Worm (Caenorhabditis elegans): ENCODE results near the gene T08D10.3.

Gene T08D10.3

DNA sequence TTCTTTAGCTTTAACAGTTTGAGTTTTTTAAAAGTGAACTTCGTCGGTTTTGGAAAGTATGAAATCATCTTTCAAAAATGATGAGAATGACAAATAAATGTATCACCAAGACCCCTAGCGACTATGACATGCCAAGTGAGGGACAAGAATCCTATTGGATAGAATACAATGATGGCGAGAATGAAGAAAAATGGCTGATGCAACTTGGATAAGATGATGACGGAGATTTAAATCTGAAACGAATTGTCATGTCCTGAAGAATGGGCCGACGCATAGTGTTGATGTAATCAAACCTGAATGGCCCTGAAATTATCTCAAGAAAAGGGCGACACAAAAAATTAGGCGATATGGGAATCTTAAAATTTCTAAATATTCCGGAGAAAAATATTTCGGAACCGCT lies 8.4 kb downstream of the T08D10.3 start:
- no peak for TF ChIP-seq W03F9.2 (tag; optimal IDR thresholded peaks at IDR 0.05)
- no peak for TF ChIP-seq dao-5 (tag; optimal IDR thresholded peaks at IDR 0.05)
- no peak for TF ChIP-seq him-1 (tag; optimal IDR thresholded peaks at IDR 0.05)

DNA sequence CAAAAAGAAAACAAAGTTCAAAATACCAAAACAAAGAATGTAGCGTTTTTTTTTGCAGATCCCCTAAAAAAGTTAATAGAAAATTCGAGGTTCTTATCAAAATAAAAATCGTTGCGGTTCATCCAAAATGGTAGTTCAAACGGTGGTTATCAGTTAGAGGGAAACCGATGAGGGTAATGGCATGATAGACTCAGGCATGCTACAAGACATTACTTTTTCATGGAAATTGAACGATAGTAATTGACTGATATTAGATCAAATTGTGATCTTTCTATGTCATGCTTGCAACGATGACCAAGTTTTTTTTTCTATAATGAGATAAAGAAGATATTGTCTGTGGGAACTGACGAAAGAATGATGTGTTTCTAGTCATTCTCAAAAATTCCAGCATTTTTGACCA lies 9.3 kb downstream of the T08D10.3 start:
- TF ChIP-seq W03F9.2 (tag; optimal IDR thresholded peaks at IDR 0.05), result no peak
- TF ChIP-seq him-1 (tag; optimal IDR thresholded peaks at IDR 0.05), result no peak
- no peak for TF ChIP-seq dao-5 (tag; optimal IDR thresholded peaks at IDR 0.05)

DNA sequence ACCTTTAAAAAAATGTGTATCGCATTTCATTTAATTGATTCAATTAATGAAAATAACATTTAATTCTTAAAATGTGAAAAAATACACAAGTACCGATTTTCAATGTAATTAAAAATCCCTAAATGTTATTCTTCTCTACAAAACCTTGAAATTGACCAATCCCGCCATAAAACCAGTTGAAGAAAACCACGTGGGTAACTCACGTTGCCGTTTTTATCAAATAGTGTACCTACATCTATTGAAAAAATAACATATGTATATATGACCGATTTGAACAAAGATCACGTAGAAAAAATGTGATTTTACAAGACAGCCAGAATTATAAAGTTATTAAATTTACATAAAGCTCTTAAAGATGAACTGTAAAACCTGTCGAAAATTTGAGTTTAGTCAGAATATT lies 9.9 kb downstream of the T08D10.3 start:
- TF ChIP-seq him-1 (tag; optimal IDR thresholded peaks at IDR 0.05) (no peak), dao-5 (tag; optimal IDR thresholded peaks at IDR 0.05) (no peak), W03F9.2 (tag; optimal IDR thresholded peaks at IDR 0.05) (no peak)

DNA sequence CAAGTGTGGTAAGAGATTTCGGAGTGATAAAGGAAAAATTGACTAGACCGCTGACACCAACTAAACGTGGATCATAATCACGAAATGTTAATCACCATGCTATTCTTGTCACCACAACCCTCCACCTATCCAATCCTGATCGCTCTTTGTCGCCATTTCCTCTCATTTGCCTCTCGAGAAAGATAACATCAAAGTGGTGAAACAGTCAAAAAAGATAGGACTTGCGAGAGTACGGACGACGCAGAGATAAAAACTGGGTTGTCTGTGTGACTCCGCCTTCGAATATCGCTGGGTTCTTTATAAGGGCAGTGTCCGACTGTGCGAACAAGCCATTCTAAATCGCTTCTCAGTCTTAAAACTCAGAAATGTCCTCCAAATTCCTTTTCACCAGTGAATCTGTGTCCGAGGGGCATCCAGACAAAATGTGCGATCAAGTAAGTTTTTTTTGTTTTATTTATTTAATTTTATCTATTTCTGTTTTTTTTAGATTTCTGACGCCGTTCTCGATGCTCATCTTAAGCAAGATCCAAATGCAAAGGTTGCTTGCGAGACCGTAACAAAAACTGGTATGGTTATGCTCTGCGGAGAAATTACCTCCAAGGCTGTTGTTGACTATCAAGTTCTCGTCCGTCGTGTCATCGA lies 10.6 kb downstream of the T08D10.3 start, which contains the start of gene sams-1:
Gene sams-1, plus strand, starts transcription at position 300 of the 642 bp plus-strand sequence.
- TF ChIP-seq W03F9.2 (tag; optimal IDR thresholded peaks at IDR 0.05), result no peak
- TF ChIP-seq him-1 (tag; optimal IDR thresholded peaks at IDR 0.05), result no peak
- TF ChIP-seq dao-5 (tag; optimal IDR thresholded peaks at IDR 0.05), result no peak

DNA sequence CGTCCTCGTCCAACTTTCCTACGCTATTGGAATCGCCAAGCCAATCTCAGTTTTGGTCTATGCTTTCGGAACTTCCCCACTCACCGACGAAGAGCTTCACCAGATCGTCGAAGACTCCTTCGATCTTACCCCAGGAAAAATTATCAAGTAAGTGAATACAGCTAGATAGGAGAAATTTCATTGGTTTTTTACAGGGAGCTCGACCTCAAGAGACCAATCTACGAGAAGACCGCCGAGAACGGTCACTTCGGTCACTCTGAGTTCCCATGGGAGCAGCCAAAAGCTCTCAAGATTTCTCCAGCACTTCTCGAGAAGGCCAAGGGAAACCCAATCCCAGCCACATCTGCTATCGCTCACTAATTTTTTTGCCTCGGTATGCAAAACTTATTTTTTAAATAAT lies 11.8 kb downstream of the T08D10.3 start:
- TF ChIP-seq him-1 (tag; optimal IDR thresholded peaks at IDR 0.05) (no peak), W03F9.2 (tag; optimal IDR thresholded peaks at IDR 0.05) (no peak), dao-5 (tag; optimal IDR thresholded peaks at IDR 0.05) (no peak)

DNA sequence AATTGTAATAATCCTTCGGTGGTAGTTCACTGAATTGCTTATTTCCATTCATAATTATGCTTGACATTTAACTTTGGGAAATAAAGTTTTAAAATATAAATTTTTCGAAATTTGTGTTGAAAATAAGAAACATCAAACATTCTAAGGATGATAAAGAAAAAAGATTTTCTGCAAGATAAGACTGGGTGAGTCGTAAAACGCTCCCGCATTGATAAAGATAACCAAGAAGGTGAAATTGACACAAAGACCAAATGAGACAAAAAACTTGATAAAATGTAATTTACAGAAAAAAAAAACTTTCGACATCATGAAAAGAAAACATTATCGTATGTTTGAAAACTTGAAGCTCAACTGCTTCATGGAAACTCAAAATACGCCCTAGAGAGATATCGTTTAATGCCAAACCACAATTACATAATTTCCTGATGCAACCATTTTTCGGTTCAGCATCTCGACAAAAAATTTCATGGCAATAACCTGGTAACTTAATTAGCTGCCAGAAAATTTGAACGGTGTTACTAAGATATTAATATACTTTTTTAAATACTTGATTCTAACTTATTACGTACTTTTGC lies 12.9 kb downstream of the T08D10.3 start:
- TF ChIP-seq W03F9.2 (tag; optimal IDR thresholded peaks at IDR 0.05) (no peak), dao-5 (tag; optimal IDR thresholded peaks at IDR 0.05) (no peak), him-1 (tag; optimal IDR thresholded peaks at IDR 0.05) (no peak)

DNA sequence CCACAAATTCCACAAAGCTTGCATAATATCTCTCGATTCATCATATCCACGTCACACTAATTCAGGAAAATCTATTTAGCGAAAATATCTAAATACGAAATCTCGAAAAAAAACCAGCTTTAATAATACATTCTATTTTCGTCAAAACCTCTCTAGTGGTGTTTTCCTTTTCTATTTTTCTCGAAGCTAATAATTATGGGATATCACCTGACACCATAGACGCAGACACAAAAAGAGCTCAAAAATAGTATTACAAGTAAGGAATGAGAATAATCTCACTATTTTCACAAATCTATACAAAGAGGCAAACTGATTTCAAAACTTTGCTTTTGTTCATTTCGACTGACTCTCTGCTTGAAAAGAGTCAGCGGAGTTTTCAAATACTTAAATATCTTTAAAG lies 13.9 kb downstream of the T08D10.3 start:
- TF ChIP-seq W03F9.2 (tag; optimal IDR thresholded peaks at IDR 0.05) (no peak), dao-5 (tag; optimal IDR thresholded peaks at IDR 0.05) (no peak), him-1 (tag; optimal IDR thresholded peaks at IDR 0.05) (no peak)

DNA sequence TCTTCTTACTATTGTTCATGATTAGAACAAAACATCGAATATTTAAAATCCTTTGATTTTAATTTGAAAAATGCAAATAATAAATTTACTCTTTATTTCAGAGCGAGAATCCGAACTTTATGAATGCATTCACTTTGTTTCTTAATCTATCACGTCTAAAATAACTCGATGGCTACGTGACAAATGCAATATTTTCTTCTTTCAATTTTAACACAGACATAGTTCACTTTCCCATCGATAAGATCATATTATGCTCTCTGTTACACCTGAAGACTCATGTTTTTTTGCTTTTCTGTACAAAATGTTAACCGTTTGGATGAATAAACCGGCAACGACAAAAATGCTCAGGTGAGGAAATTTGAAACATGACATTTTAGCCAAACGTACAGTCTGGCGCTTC lies 14.3 kb downstream of the T08D10.3 start:
- TF ChIP-seq dao-5 (tag; optimal IDR thresholded peaks at IDR 0.05), result no peak
- no peak for TF ChIP-seq him-1 (tag; optimal IDR thresholded peaks at IDR 0.05)
- no peak for TF ChIP-seq W03F9.2 (tag; optimal IDR thresholded peaks at IDR 0.05)

DNA sequence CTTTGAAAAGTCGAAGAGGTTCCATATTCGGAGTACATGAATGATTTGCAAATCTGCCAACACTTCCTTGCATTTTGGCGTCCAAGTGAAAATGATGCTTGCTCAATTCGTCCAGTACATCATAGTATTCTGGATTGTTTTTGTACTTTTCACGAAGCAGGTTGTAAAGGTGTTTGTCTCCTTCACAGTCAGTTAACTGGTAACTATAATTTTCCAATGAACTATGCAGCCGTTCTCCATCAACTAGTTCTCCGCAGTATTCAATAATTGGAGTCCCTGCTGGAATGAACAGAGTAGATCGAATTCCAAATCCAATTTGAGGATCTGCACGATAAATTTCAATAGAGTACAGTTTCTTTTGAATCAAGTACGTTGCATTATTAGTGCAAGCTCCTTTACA lies 16.1 kb downstream of the T08D10.3 start:
- TF ChIP-seq W03F9.2 (tag; optimal IDR thresholded peaks at IDR 0.05) (no peak), dao-5 (tag; optimal IDR thresholded peaks at IDR 0.05) (no peak), him-1 (tag; optimal IDR thresholded peaks at IDR 0.05) (no peak)

DNA sequence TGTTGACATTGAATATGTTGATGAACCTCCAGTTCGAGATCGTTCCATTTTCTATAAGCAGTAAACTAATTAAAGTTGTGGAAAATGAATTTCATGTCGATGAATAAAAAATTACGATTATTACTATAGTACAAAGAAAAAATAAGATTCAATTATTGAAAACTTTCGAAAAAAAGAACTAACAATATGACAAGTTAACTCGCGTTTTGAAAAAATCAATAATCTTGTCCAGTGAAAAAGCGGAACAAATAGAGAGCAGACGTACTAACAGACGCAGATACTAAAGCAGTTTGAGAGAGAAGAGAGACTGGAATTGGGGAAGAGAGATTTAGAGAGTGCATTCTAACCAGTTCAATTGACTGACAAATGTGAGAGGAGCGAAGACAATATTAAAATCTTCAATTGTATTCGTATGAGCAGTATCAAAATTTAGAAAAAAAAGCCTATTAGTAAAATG lies 19.4 kb downstream of the T08D10.3 start, which contains the start of gene set-6:
Gene set-6, minus strand, starts transcription at position 51 of the 457 bp plus-strand sequence.
- TF ChIP-seq him-1 (tag; optimal IDR thresholded peaks at IDR 0.05), result no peak
- TF ChIP-seq dao-5 (tag; optimal IDR thresholded peaks at IDR 0.05), result no peak
- TF ChIP-seq W03F9.2 (tag; optimal IDR thresholded peaks at IDR 0.05), result no peak

DNA sequence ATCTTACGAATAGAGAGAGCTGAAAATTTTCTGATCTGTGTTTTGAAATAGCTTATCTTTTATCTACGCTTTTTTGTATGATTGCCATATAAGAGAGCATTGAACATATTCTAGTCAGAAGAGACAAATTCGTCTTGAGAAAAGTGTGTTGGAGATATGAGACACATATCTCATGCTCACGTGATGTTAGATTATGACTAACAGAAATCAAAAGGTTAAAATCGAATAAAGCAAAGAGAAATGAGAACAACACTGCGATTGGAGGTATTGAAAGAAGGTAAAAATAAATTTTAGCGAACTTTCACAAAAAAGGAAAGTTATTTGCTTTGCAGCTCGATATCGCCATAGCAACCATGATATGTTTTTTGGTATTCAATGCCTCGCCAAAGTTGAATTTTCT lies 26.8 kb downstream of the T08D10.3 start, which contains the start of gene nhr-167:
Gene nhr-167, minus strand, starts transcription at position 21 of the 400 bp plus-strand sequence.
- TF ChIP-seq him-1 (tag; optimal IDR thresholded peaks at IDR 0.05) (no peak), dao-5 (tag; optimal IDR thresholded peaks at IDR 0.05) (no peak), W03F9.2 (tag; optimal IDR thresholded peaks at IDR 0.05) (no peak)

DNA sequence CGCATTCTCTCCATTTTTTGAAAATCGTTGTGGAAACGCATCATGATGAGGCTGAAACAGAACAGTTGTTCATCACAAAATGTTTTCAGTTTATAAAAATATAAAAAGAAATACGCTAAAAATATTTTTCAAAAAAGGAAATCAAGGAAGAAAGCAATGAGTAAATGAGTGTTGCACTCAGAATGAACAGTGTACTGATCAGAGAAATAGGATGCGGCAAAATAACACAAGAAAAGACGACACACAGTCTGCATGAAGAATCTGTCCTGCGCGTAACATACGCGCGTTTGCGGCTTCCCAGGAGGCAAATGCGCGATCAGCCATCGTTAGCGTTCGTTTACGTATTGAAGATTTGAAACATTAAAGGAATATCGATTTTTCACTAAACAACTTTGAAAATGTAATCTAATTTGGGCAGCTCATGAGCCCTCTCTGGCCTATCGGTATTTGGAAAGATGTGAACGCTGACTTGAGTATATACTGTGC lies 28.4 kb downstream of the T08D10.3 start, which contains the start of gene C49F5.3:
Gene C49F5.3, minus strand, starts transcription at position 51 of the 486 bp plus-strand sequence.
- no peak for TF ChIP-seq W03F9.2 (tag; optimal IDR thresholded peaks at IDR 0.05)
- TF ChIP-seq dao-5 (tag; optimal IDR thresholded peaks at IDR 0.05), result no peak
- no peak for TF ChIP-seq him-1 (tag; optimal IDR thresholded peaks at IDR 0.05)

DNA sequence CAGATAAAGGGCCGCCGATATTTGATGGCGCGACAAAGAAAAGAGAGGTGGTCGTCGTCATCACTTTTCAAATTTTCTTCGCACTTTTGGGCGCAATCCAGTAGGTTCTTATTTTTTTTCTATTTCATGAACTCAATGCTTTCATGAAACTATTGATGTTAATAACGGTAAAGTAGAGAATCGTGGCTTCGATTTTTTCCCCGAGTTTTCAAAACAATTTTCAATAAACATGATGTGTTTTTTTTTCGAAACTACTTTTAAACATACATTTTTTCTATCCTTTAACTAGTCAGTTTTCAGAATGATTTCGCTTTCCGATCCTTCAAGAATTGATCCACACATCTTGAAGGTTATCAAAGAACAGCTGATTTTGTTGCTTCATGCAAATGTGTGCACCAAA lies 30.7 kb downstream of the T08D10.3 start, which contains the start of gene C49F5.5:
Gene C49F5.5, plus strand, starts transcription at position 301 of the 400 bp plus-strand sequence.
- no peak for TF ChIP-seq W03F9.2 (tag; optimal IDR thresholded peaks at IDR 0.05)
- TF ChIP-seq dao-5 (tag; optimal IDR thresholded peaks at IDR 0.05), result no peak
- TF ChIP-seq him-1 (tag; optimal IDR thresholded peaks at IDR 0.05), result no peak

DNA sequence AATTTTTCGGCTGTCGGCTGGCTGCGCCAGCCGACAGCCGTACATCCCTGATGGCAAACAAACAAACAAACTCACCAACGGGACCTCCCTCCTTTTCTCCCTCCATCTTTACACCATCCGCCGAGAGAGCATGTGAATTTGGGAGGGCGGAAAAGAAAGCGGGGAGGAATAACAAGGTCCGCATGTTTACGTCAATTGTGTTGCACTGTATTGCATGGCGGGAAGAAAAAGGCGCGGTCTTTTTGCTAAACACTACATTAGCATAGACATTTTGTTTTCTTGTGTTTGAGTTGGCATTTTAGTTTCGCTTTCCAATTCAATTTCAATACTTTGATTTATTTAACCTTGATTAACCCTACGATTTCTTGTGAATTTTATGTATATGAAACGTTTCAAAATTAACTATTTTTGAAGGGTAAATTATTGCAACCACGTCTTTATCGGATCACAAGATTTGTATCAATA lies 32.7 kb downstream of the T08D10.3 start, which contains the start of gene C49F5.6:
Gene C49F5.6, plus strand, starts transcription at position 415 of the 465 bp plus-strand sequence.
- TF ChIP-seq him-1 (tag; optimal IDR thresholded peaks at IDR 0.05) (no peak), dao-5 (tag; optimal IDR thresholded peaks at IDR 0.05) (no peak), W03F9.2 (tag; optimal IDR thresholded peaks at IDR 0.05) (no peak)
